Fruit fly (Drosophila melanogaster) whole organism: ENCODE data around the gene Kap-alpha3.
A peak's percentile ranks its signal among the peaks of the same experiment; 100 is the strongest.

Experiments
- Dll ChIP-seq: fragments of >200 bp; optimal IDR thresholded peaks from 2 replicates; lab custom pipeline; 2017
- EcR ChIP-seq, 2 experiments: fragments of >200 bp; optimal IDR thresholded peaks; 2 replicates each; lab custom pipeline; 2017; ENCODE audit warnings: missing biosample characterization in 2 of 2, missing genetic modification characterization in 2 of 2, missing genetic modification reagents in 2 of 2
- pan ChIP-seq: fragments of >200 bp; optimal IDR thresholded peaks from 2 replicates; lab custom pipeline; 2017
- psq ChIP-seq: fragments of >200 bp; optimal IDR thresholded peaks from 2 replicates; lab custom pipeline; 2017
- usp ChIP-seq: fragments of >200 bp; optimal IDR thresholded peaks from 2 replicates; lab custom pipeline; 2017; ENCODE audit warnings: missing biosample characterization, missing genetic modification characterization, mixed read lengths

dm6 chr3R:9551013-9551658 lies 26.4 kb downstream of the Kap-alpha3 start:
- no peak for TF ChIP-seq usp (GFP tag; lab: Kevin White, UChicago)
- no peak for TF ChIP-seq pan (lab: Kevin White, UChicago)
- peak; percentile 93 for TF ChIP-seq Dll (lab: Kevin White, UChicago)
- no peak for TF ChIP-seq EcR (GFP tag; optimal IDR thresholded peaks at IDR 0.05; lab: Kevin White, UChicago)
- no peak for TF ChIP-seq psq (lab: Kevin White, UChicago)
